Fruit fly (Drosophila melanogaster): ENCODE data around the gene Cpr65Ay.

Gene Cpr65Ay

dm6 chr3L:6188995-6189927 is 30.8 kb upstream of the Cpr65Ay start, which contains the start of the genes D19A and CG7386 (continued):
- peak; percentile 44; the same call in 1 of the 2 replicates for TF ChIP-seq CG11085 (GFP tag; IDR thresholded peaks at IDR 0.05)
- peak; percentile 33 to 62 for TF ChIP-seq dpn (GFP tag; optimal IDR thresholded peaks at IDR 0.05)
- peak; percentile 47 for TF ChIP-seq CG9876 (GFP tag; optimal IDR thresholded peaks at IDR 0.05)
- TF ChIP-seq Sry-δ (GFP tag; optimal IDR thresholded peaks at IDR 0.05), result peak; percentile 22
- TF ChIP-seq fd102C (GFP tag; optimal IDR thresholded peaks at IDR 0.05), result no peak
- TF ChIP-seq usp (GFP tag; optimal IDR thresholded peaks at IDR 0.05), result no peak
- TF ChIP-seq br (optimal IDR thresholded peaks at IDR 0.05), result no peak
- no peak for TF ChIP-seq CG10209 (GFP tag; optimal IDR thresholded peaks at IDR 0.05)
- peak; percentile 31 for TF ChIP-seq CG15696 (tag; optimal IDR thresholded peaks at IDR 0.05)
- TF ChIP-seq CG4360 (GFP tag; IDR thresholded peaks at IDR 0.05), result no peak
- TF ChIP-seq crc (GFP tag; optimal IDR thresholded peaks at IDR 0.05), result no peak
- TF ChIP-seq amos (GFP tag; IDR thresholded peaks at IDR 0.05; ENCODE audit: partially characterized antibody), result peak; percentile 34; the same call in 1 of the 2 replicates
- TF ChIP-seq tio (GFP tag; optimal IDR thresholded peaks at IDR 0.05), result no peak
- TF ChIP-seq tx (GFP tag; optimal IDR thresholded peaks at IDR 0.05), result peak; percentile 1
- no peak for TF ChIP-seq da (GFP tag; optimal IDR thresholded peaks at IDR 0.05)
- peak; percentile 49 for TF ChIP-seq her (GFP tag; optimal IDR thresholded peaks at IDR 0.05)
- peak; percentile 29 for TF ChIP-seq CG9727 (GFP tag; optimal IDR thresholded peaks at IDR 0.05)
- peak; percentile 70 for TF ChIP-seq Xrp1 (GFP tag; IDR thresholded peaks at IDR 0.05)
- peak; percentile 71 for TF ChIP-seq CG10959 (GFP tag; IDR thresholded peaks at IDR 0.05)
- peak; percentile 17 for TF ChIP-seq CG13775 (GFP tag; optimal IDR thresholded peaks at IDR 0.05)
- TF ChIP-seq CG2129 (GFP tag; IDR thresholded peaks at IDR 0.05; ENCODE audit: partially characterized antibody), result no peak
- no peak for TF ChIP-seq z (GFP tag; IDR thresholded peaks at IDR 0.05)
- TF ChIP-seq trem (tag; optimal IDR thresholded peaks at IDR 0.05), result peak; percentile 36
- peak; percentile 42; the same call in 1 of the 2 replicates for TF ChIP-seq wor (GFP tag; IDR thresholded peaks at IDR 0.05)
- peak; percentile 86 for TF ChIP-seq slbo (GFP tag; IDR thresholded peaks at IDR 0.05)
- TF ChIP-seq TFAM (GFP tag; optimal IDR thresholded peaks at IDR 0.05), result no peak
- TF ChIP-seq CG6683 (GFP tag; optimal IDR thresholded peaks at IDR 0.05), result no peak
- peak; percentile 78 for TF ChIP-seq MESR4 (GFP tag; optimal IDR thresholded peaks at IDR 0.05)
- no peak for TF ChIP-seq Hmx (GFP tag; optimal IDR thresholded peaks at IDR 0.05)
- TF ChIP-seq Fer2 (tag; optimal IDR thresholded peaks at IDR 0.05), result peak; percentile 11
- peak; percentile 2 for TF ChIP-seq CG10654 (GFP tag; optimal IDR thresholded peaks at IDR 0.05)
- TF ChIP-seq zf30C (GFP tag; optimal IDR thresholded peaks at IDR 0.05), result peak; percentile 87
- no peak; the same call in none of the 2 replicates for TF ChIP-seq esg (GFP tag; conservative IDR thresholded peaks at IDR 0.05)
- TF ChIP-seq CG13624 (GFP tag; optimal IDR thresholded peaks at IDR 0.05), result peak; percentile 66
- TF ChIP-seq CG3065 (GFP tag; optimal IDR thresholded peaks at IDR 0.05), result no peak
- TF ChIP-seq luna (GFP tag; optimal IDR thresholded peaks at IDR 0.05), result no peak
- no peak for TF ChIP-seq BtbVII (GFP tag; optimal IDR thresholded peaks at IDR 0.05)
- TF ChIP-seq slou (GFP tag; optimal IDR thresholded peaks at IDR 0.05), result peak; percentile 28
- TF ChIP-seq gsb-n (tag; optimal IDR thresholded peaks at IDR 0.05), result peak; percentile 51
- 0 out of 2 replicates have a peak, but pooled peaks have one; percentile 28 for TF ChIP-seq Dref (GFP tag; IDR thresholded peaks at IDR 0.05)
- peak; percentile 59 for TF ChIP-seq Ada2b (GFP tag; IDR thresholded peaks at IDR 0.05)
- no peak for TF ChIP-seq danr (GFP tag; IDR thresholded peaks at IDR 0.05)
- TF ChIP-seq CG8765 (GFP tag; IDR thresholded peaks at IDR 0.05), result no peak
- peak; percentile 3 for TF ChIP-seq fd3F (GFP tag; optimal IDR thresholded peaks at IDR 0.05)
- peak; percentile 22 for TF ChIP-seq fd96Cb (tag; optimal IDR thresholded peaks at IDR 0.05)
- peak; percentile 89 for TF ChIP-seq CG7928 (GFP tag; optimal IDR thresholded peaks at IDR 0.05)
- TF ChIP-seq lilli (GFP tag; optimal IDR thresholded peaks at IDR 0.05), result peak; percentile 70
- TF ChIP-seq org-1 (GFP tag; optimal IDR thresholded peaks at IDR 0.05), result no peak
- peak; percentile 57 for TF ChIP-seq Taf1 (GFP tag; IDR thresholded peaks at IDR 0.05)
